Worm (Caenorhabditis elegans) whole organism, L3 larva: ENCODE measurements around the gene ugtp-1.

Experiments used
- R02D3.7 ChIP-seq: fragments of 150-350 bp; optimal IDR thresholded peaks from 2 replicates; lab custom pipeline; 2014; ENCODE audit warnings: missing biosample characterization, missing genetic modification characterization
- ZK546.5 ChIP-seq: sonication (generic microtip); optimal IDR thresholded peaks from 2 replicates; lab custom pipeline; 2017; ENCODE audit warnings: missing biosample characterization, missing genetic modification characterization
- aly-2 ChIP-seq: fragments of 150-350 bp; optimal IDR thresholded peaks from 2 replicates; lab custom pipeline; 2014; ENCODE audit warnings: missing biosample characterization, missing genetic modification characterization
- ama-1 ChIP-seq: fragments of 150-350 bp; optimal IDR thresholded peaks from 2 replicates; lab custom pipeline; 2018
- ceh-16 ChIP-seq: sonication (generic microtip); optimal IDR thresholded peaks from 2 replicates; lab custom pipeline; 2017; ENCODE audit warnings: missing biosample characterization, missing genetic modification characterization
- ceh-28 ChIP-seq: fragments of 150-350 bp; optimal IDR thresholded peaks from 2 replicates; lab custom pipeline; 2014; ENCODE audit warnings: missing biosample characterization, missing genetic modification reagents, missing genetic modification characterization
- ceh-82 ChIP-seq: fragments of 150-350 bp; optimal IDR thresholded peaks from 2 replicates; lab custom pipeline; 2014; ENCODE audit warnings: missing biosample characterization, missing genetic modification characterization
- ceh-9 ChIP-seq: sonication (generic microtip); optimal IDR thresholded peaks from 2 replicates; lab custom pipeline; 2018; ENCODE audit warnings: missing biosample characterization, missing genetic modification characterization
- daf-12 ChIP-seq: fragments of 150-350 bp; optimal IDR thresholded peaks from 2 replicates; lab custom pipeline; 2014; ENCODE audit warnings: missing biosample characterization, missing genetic modification reagents, missing genetic modification characterization
- egl-27 ChIP-seq: sonication (generic microtip); optimal IDR thresholded peaks from 4 replicates; lab custom pipeline; 2017; ENCODE audit warnings: missing biosample characterization, missing genetic modification reagents, missing genetic modification characterization
- egl-5 ChIP-seq: fragments of 150-350 bp; optimal IDR thresholded peaks from 2 replicates; lab custom pipeline; 2017; ENCODE audit warnings: missing biosample characterization, missing genetic modification reagents, missing genetic modification characterization, inconsistent platforms
- elt-1 ChIP-seq: fragments of 150-350 bp; optimal IDR thresholded peaks from 2 replicates; lab custom pipeline; 2014; ENCODE audit warnings: missing biosample characterization, missing genetic modification characterization
- elt-2 ChIP-seq: sonication (generic microtip); optimal IDR thresholded peaks from 2 replicates; lab custom pipeline; 2016; ENCODE audit warnings: missing genetic modification reagents, mild to moderate bottlenecking, missing genetic modification characterization, missing compliant biosample characterization
- elt-3 ChIP-seq, 3 experiments: fragments of 150-350 bp in 1 of 3; sonication (generic microtip) in 2 of 3; optimal IDR thresholded peaks; 2 replicates in 2 of 3; 4 replicates in 1 of 3; lab custom pipeline; 2014 to 2017; ENCODE audit warnings: missing biosample characterization in 3 of 3, missing genetic modification characterization in 3 of 3
- eor-1 ChIP-seq, 2 experiments: fragments of 150-350 bp; optimal IDR thresholded peaks; 2 replicates each; lab custom pipeline; 2014 to 2018; ENCODE audit warnings: missing biosample characterization in 2 of 2, missing genetic modification characterization in 2 of 2
- fkh-10 ChIP-seq: sonication (generic microtip); optimal IDR thresholded peaks from 2 replicates; lab custom pipeline; 2017; ENCODE audit warnings: missing biosample characterization, missing genetic modification reagents, missing genetic modification characterization
- fkh-2 ChIP-seq: fragments of 150-350 bp; optimal IDR thresholded peaks from 2 replicates; lab custom pipeline; 2014; ENCODE audit warnings: missing biosample characterization, missing genetic modification reagents, missing genetic modification characterization
- fos-1 ChIP-seq: fragments of 150-350 bp; optimal IDR thresholded peaks from 2 replicates; lab custom pipeline; 2014; ENCODE audit warnings: missing biosample characterization, missing genetic modification characterization
- hmg-11 ChIP-seq: sonication (generic microtip); optimal IDR thresholded peaks from 2 replicates; lab custom pipeline; 2016; ENCODE audit warnings: missing genetic modification characterization, missing compliant biosample characterization
- jun-1 ChIP-seq: fragments of 150-350 bp; optimal IDR thresholded peaks from 2 replicates; lab custom pipeline; 2014; ENCODE audit warnings: missing biosample characterization, missing genetic modification reagents, missing genetic modification characterization
- lin-15B ChIP-seq: fragments of 150-350 bp; optimal IDR thresholded peaks from 2 replicates; lab custom pipeline; 2014; ENCODE audit warnings: missing biosample characterization, missing genetic modification characterization
- lin-39 ChIP-seq: fragments of 150-350 bp; optimal IDR thresholded peaks from 2 replicates; lab custom pipeline; 2018; ENCODE audit warnings: missing biosample characterization, missing genetic modification reagents, missing genetic modification characterization
- lsy-12 ChIP-seq: sonication (generic microtip); optimal IDR thresholded peaks from 2 replicates; lab custom pipeline; 2016; ENCODE audit warnings: mild to moderate bottlenecking, missing genetic modification characterization, missing compliant biosample characterization
- mdl-1 ChIP-seq: fragments of 150-350 bp; optimal IDR thresholded peaks from 2 replicates; lab custom pipeline; 2014; ENCODE audit warnings: missing biosample characterization, missing genetic modification characterization
- mml-1 ChIP-seq: fragments of 150-350 bp; sonication (generic microtip); optimal IDR thresholded peaks from 3 replicates; lab custom pipeline; 2014; ENCODE audit warnings: missing biosample characterization, missing genetic modification characterization
- nfya-1 ChIP-seq: sonication (generic microtip); optimal IDR thresholded peaks from 2 replicates; lab custom pipeline; 2017; ENCODE audit warnings: missing genetic modification characterization, mild to moderate bottlenecking, missing compliant biosample characterization, antibody characterized with exemption, moderate library complexity; ENCODE audit not compliant: insufficient read depth
- nhr-11 ChIP-seq: fragments of 150-350 bp; optimal IDR thresholded peaks from 2 replicates; lab custom pipeline; 2014; ENCODE audit warnings: missing biosample characterization, missing genetic modification characterization
- nhr-12 ChIP-seq: fragments of 150-350 bp; optimal IDR thresholded peaks from 2 replicates; lab custom pipeline; 2014; ENCODE audit warnings: missing biosample characterization, missing genetic modification characterization
- nhr-23 ChIP-seq: fragments of 150-350 bp; optimal IDR thresholded peaks from 2 replicates; lab custom pipeline; 2014; ENCODE audit warnings: missing biosample characterization, missing genetic modification reagents, missing genetic modification characterization
- nhr-237 ChIP-seq: fragments of 150-350 bp; optimal IDR thresholded peaks from 2 replicates; lab custom pipeline; 2014; ENCODE audit warnings: missing biosample characterization, missing genetic modification characterization
- nhr-25 ChIP-seq: sonication (generic microtip); optimal IDR thresholded peaks from 2 replicates; lab custom pipeline; 2017; ENCODE audit warnings: missing biosample characterization, missing genetic modification characterization
- nhr-28 ChIP-seq: fragments of 150-350 bp; optimal IDR thresholded peaks from 2 replicates; lab custom pipeline; 2014; ENCODE audit warnings: missing biosample characterization, missing genetic modification characterization
- nhr-43 ChIP-seq: sonication (generic microtip); optimal IDR thresholded peaks from 2 replicates; lab custom pipeline; 2016; ENCODE audit warnings: mild to moderate bottlenecking, missing genetic modification characterization, missing compliant biosample characterization; ENCODE audit not compliant: poor library complexity, severe bottlenecking
- nhr-67 ChIP-seq: fragments of 150-350 bp; optimal IDR thresholded peaks from 2 replicates; lab custom pipeline; 2014; ENCODE audit warnings: missing biosample characterization, missing genetic modification characterization
- nhr-76 ChIP-seq: fragments of 150-350 bp; sonication (generic microtip); optimal IDR thresholded peaks from 5 replicates; lab custom pipeline; 2014; ENCODE audit warnings: missing biosample characterization, missing genetic modification characterization
- nhr-77 ChIP-seq: fragments of 150-350 bp; optimal IDR thresholded peaks from 2 replicates; lab custom pipeline; 2014; ENCODE audit warnings: missing biosample characterization, missing genetic modification characterization
- pha-4 ChIP-seq: fragments of 150-350 bp; optimal IDR thresholded peaks from 2 replicates; lab custom pipeline; 2014; ENCODE audit warnings: missing biosample characterization, missing genetic modification reagents, missing genetic modification characterization
- pqm-1 ChIP-seq: fragments of 150-350 bp; optimal IDR thresholded peaks from 2 replicates; lab custom pipeline; 2017; ENCODE audit warnings: missing biosample characterization, missing genetic modification characterization, inconsistent platforms
- sea-2 ChIP-seq: fragments of 150-350 bp; sonication (generic microtip); optimal IDR thresholded peaks from 4 replicates; lab custom pipeline; 2014; ENCODE audit warnings: missing biosample characterization, missing genetic modification reagents, missing genetic modification characterization
- skn-1 ChIP-seq: fragments of 150-350 bp; optimal IDR thresholded peaks from 2 replicates; lab custom pipeline; 2014; ENCODE audit warnings: missing biosample characterization, missing genetic modification characterization
- snpc-4 ChIP-seq: fragments of 150-350 bp; optimal IDR thresholded peaks from 2 replicates; lab custom pipeline; 2014; ENCODE audit warnings: missing biosample characterization, missing genetic modification characterization
- tbx-2 ChIP-seq: sonication (generic microtip); optimal IDR thresholded peaks from 2 replicates; lab custom pipeline; 2016; ENCODE audit warnings: mild to moderate bottlenecking, missing genetic modification characterization, missing compliant biosample characterization
- unc-39 ChIP-seq: sonication (generic microtip); optimal IDR thresholded peaks from 4 replicates; lab custom pipeline; 2017; ENCODE audit warnings: missing biosample characterization, missing genetic modification characterization
- unc-62 ChIP-seq: fragments of 150-350 bp; sonication (generic microtip); optimal IDR thresholded peaks from 4 replicates; lab custom pipeline; 2014; ENCODE audit warnings: missing biosample characterization, missing genetic modification reagents, missing genetic modification characterization
- zag-1 ChIP-seq: fragments of 150-350 bp; optimal IDR thresholded peaks from 2 replicates; lab custom pipeline; 2014; ENCODE audit warnings: missing biosample characterization, missing genetic modification characterization
- ztf-11 ChIP-seq: fragments of 150-350 bp; optimal IDR thresholded peaks from 2 replicates; lab custom pipeline; 2014; ENCODE audit warnings: missing biosample characterization, missing genetic modification characterization
- ztf-4 ChIP-seq: fragments of 150-350 bp; optimal IDR thresholded peaks from 2 replicates; lab custom pipeline; 2014; ENCODE audit warnings: missing biosample characterization, missing genetic modification characterization

ugtp-1 gene

ce11 chrIII:8788690-8789089 is 38.2 kb upstream of the ugtp-1 start:
- TF ChIP-seq hmg-11 (tag; lab: Kevin White, UChicago): peak; percentile 40
- TF ChIP-seq eor-1 (tag; optimal IDR thresholded peaks at IDR 0.05; lab: Kevin White, UChicago): no peak
- no peak for TF ChIP-seq fkh-2 (tag; lab: Kevin White, UChicago)
- TF ChIP-seq elt-1 (tag; lab: Kevin White, UChicago): no peak
- no peak for TF ChIP-seq jun-1
- TF ChIP-seq egl-5: peak; percentile 32
- no peak for TF ChIP-seq ceh-16
- TF ChIP-seq zag-1 (tag; lab: Kevin White, UChicago): no peak
- TF ChIP-seq daf-12: no peak
- TF ChIP-seq nfya-1 (tag; lab: Kevin White, UChicago): peak; percentile 25
- no peak for TF ChIP-seq ceh-82 (tag; lab: Kevin White, UChicago)
- peak; percentile 17 for TF ChIP-seq lin-15B
- TF ChIP-seq R02D3.7 (tag; lab: Kevin White, UChicago): no peak
- no peak for TF ChIP-seq mdl-1
- no peak for TF ChIP-seq egl-27 (tag; lab: Kevin White, UChicago)
- no peak for TF ChIP-seq lsy-12 (tag; lab: Kevin White, UChicago)
- peak; percentile 73 for TF ChIP-seq lin-39 (tag; lab: Kevin White, UChicago)
- TF ChIP-seq ZK546.5: no peak

- no peak for TF ChIP-seq nhr-77 (tag; lab: Kevin White, UChicago)
- no peak for TF ChIP-seq lin-39 (tag; lab: Kevin White, UChicago)
- no peak for TF ChIP-seq fkh-2 (tag; lab: Kevin White, UChicago)
- TF ChIP-seq snpc-4: no peak
- no peak for TF ChIP-seq nhr-67 (tag; lab: Kevin White, UChicago)
- no peak for TF ChIP-seq lin-15B
- no peak for TF ChIP-seq mml-1
- TF ChIP-seq eor-1 (tag; optimal IDR thresholded peaks at IDR 0.05; lab: Kevin White, UChicago): no peak
- TF ChIP-seq sea-2 (GFP tag; lab: Kevin White, UChicago): no peak
- no peak for TF ChIP-seq ceh-82 (tag; lab: Kevin White, UChicago)
- TF ChIP-seq egl-5: no peak
- no peak for TF ChIP-seq nhr-12 (tag; lab: Kevin White, UChicago)
Measured at ce11 chrIII:8786077-8786476, 35.6 kb upstream of the ugtp-1 start, which contains the start of gene K02D10.8. Gene K02D10.8 (plus strand): TSS chrIII:8786377.

ce11 chrIII:8785426-8785825 is 34.9 kb upstream of the ugtp-1 start:
- TF ChIP-seq fos-1 (tag; lab: Kevin White, UChicago) (no peak), sea-2 (GFP tag; lab: Kevin White, UChicago) (no peak), fkh-10 (GFP tag; lab: Kevin White, UChicago) (no peak), nhr-11 (tag; lab: Kevin White, UChicago) (peak; percentile 36), lsy-12 (tag; lab: Kevin White, UChicago) (no peak), lin-15B (peak; percentile 27), nhr-25 (tag; lab: Kevin White, UChicago) (no peak), elt-1 (tag; lab: Kevin White, UChicago) (no peak), R02D3.7 (tag; lab: Kevin White, UChicago) (no peak), ZK546.5 (no peak), ztf-4 (tag; lab: Kevin White, UChicago) (no peak), tbx-2 (tag; lab: Kevin White, UChicago) (no peak), ceh-9 (tag; lab: Kevin White, UChicago) (no peak), nhr-76 (no peak), ama-1 (lab: Kevin White, UChicago) (no peak), pqm-1 (tag; lab: Kevin White, UChicago) (peak; percentile 36), unc-39 (tag; lab: Kevin White, UChicago) (no peak), nhr-23 (tag; lab: Kevin White, UChicago) (no peak), mml-1 (no peak), hmg-11 (tag; lab: Kevin White, UChicago) (no peak), ztf-11 (tag; lab: Kevin White, UChicago) (no peak), egl-5 (no peak), eor-1 (tag; optimal IDR thresholded peaks at IDR 0.05; lab: Kevin White, UChicago) (no peak), nhr-12 (tag; lab: Kevin White, UChicago) (no peak), jun-1 (peak; percentile 69), snpc-4 (no peak), mdl-1 (peak; percentile 71), ceh-16 (no peak), nhr-67 (tag; lab: Kevin White, UChicago) (no peak), ceh-28 (tag; lab: Kevin White, UChicago) (no peak), skn-1 (tag; lab: Kevin White, UChicago) (no peak), aly-2 (no peak), elt-2 (peak; percentile 28), nfya-1 (tag; lab: Kevin White, UChicago) (peak; percentile 64), zag-1 (tag; lab: Kevin White, UChicago) (no peak), elt-3 (tag; optimal IDR thresholded peaks at IDR 0.05; lab: Kevin White, UChicago) (no peak), ceh-82 (tag; lab: Kevin White, UChicago) (no peak), lin-39 (tag; lab: Kevin White, UChicago) (peak; percentile 80), fkh-2 (tag; lab: Kevin White, UChicago) (no peak), nhr-237 (no peak), unc-62 (GFP tag; lab: Kevin White, UChicago) (no peak), nhr-28 (tag; lab: Kevin White, UChicago) (no peak), pha-4 (tag; lab: Kevin White, UChicago) (peak; percentile 96), egl-27 (tag; lab: Kevin White, UChicago) (no peak), nhr-43 (tag; lab: Kevin White, UChicago) (no peak)
